Worm (Caenorhabditis elegans): ENCODE results near the gene sel-2.

sel-2 gene

DNA sequence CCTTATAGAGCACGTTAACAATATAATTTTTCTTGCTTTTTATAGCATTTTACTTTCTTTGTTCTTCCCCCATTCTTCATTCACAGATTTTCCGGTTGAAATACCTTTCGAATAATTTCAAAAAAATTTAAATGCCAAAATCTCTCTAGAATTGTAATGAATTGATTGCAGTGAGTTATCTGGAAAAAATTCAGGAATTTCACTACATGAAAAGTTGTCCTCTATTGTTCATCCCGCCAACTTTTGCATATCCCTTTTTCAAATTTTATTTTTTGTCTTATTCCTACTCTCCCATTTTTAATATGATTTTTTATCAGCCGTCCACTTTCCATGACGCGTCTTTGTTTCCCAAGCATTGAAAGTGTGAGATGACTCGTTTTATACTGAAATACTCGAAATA lies 41.2 kb upstream of the sel-2 start:
- TF ChIP-seq ceh-20 (GFP tag; IDR thresholded peaks at IDR 0.05) = no peak
- peak; percentile 35 for TF ChIP-seq nhr-111 (GFP tag; optimal IDR thresholded peaks at IDR 0.05)
- TF ChIP-seq madf-5 (GFP tag; IDR thresholded peaks at IDR 0.05) = peak in 1 of 2 experiments; percentile 6; a peak in 1 of 4 replicates
- peak; percentile 41 for TF ChIP-seq mep-1 (tag; optimal IDR thresholded peaks at IDR 0.05)
- TF ChIP-seq zip-2 (tag; optimal IDR thresholded peaks at IDR 0.05) = no peak
- TF ChIP-seq unc-62 (GFP tag; optimal IDR thresholded peaks at IDR 0.05 in 1 of 2) = peak in 1 of 2 experiments; percentile 50
- no peak for TF ChIP-seq unc-62 (tag; optimal IDR thresholded peaks at IDR 0.05)
- TF ChIP-seq mes-2 (tag; optimal IDR thresholded peaks at IDR 0.05; ENCODE audit: poor library complexity, severe bottlenecking) = peak; percentile 17
- TF ChIP-seq lin-29 (GFP tag; IDR thresholded peaks at IDR 0.05) = no peak

DNA sequence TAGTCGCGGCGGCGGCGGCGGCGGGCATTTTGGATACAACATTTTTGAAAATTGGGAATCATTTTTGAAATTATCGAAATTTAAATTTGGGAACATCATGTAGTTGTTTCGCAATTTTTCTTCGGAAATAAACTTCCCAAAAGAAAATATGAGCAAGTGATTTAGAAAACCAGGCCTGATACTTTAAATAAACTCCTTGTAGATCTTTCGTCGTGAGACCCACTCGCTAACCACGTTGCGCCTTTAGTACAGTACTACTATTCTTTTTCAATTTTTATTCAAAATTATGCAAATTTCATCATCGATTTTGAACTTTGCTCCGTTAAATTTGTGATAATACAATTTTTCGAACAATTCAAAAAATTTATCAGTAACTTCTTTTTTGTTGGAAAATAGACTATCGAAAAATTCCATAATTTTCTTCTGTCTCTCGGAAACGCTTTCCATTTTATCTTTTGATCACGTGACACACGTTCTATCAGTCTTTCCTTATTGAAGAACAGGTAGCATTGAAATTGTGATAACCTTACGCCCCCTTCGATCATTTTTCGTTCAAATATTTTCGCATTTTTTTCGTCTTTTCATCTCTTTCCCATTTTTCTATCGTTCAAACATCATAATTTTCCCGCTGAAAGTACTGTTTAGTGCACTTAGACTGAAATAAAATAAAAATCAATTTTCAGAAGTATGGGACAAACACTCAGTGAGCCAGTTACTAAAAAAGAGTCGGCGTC lies 37.8 kb upstream of the sel-2 start, which contains the start of gene ppm-2:
Gene ppm-2, plus strand, starts transcription at position 684 of the 734 bp plus-strand sequence.
- TF ChIP-seq set-16 (GFP tag; IDR thresholded peaks at IDR 0.05) (no peak), ceh-28 (tag; optimal IDR thresholded peaks at IDR 0.05) (no peak), lin-13 (GFP tag; optimal IDR thresholded peaks at IDR 0.05) (no peak), jun-1 (tag; optimal IDR thresholded peaks at IDR 0.05) (no peak), ceh-62 (tag; optimal IDR thresholded peaks at IDR 0.05) (no peak), nhr-28 (tag; optimal IDR thresholded peaks at IDR 0.05) (peak; percentile 63), mep-1 (tag; optimal IDR thresholded peaks at IDR 0.05) (peak; percentile 13), lsy-2 (tag; optimal IDR thresholded peaks at IDR 0.05) (peak in 1 of 2 experiments; percentile 47), Y105C5A.15 (GFP tag; IDR thresholded peaks at IDR 0.05) (no peak), ztf-11 (tag; optimal IDR thresholded peaks at IDR 0.05) (no peak), fkh-10 (GFP tag; optimal IDR thresholded peaks at IDR 0.05) (no peak), mxl-2 (GFP tag; conservative IDR thresholded peaks at IDR 0.05) (no peak), R02D3.7 (tag; optimal IDR thresholded peaks at IDR 0.05) (no peak), hlh-30 (tag; optimal IDR thresholded peaks at IDR 0.05; ENCODE audit: insufficient read depth) (peak; percentile 73), lir-3 (tag; optimal IDR thresholded peaks at IDR 0.05) (no peak), ctbp-1 (GFP tag; IDR thresholded peaks at IDR 0.05) (no peak), hlh-11 (tag; optimal IDR thresholded peaks at IDR 0.05) (peak; percentile 24), daf-12 (tag; optimal IDR thresholded peaks at IDR 0.05) (no peak), F37D6.2 (tag; optimal IDR thresholded peaks at IDR 0.05) (no peak), aha-1 (tag) (no peak), spr-3 (GFP tag; optimal IDR thresholded peaks at IDR 0.05) (no peak), ZK546.5 (tag; optimal IDR thresholded peaks at IDR 0.05) (no peak), mes-2 (tag; optimal IDR thresholded peaks at IDR 0.05; ENCODE audit: poor library complexity, severe bottlenecking) (no peak), ama-1 (optimal IDR thresholded peaks at IDR 0.05) (no peak), ceh-20 (GFP tag; IDR thresholded peaks at IDR 0.05) (no peak), T20F7.1 (GFP tag; optimal IDR thresholded peaks at IDR 0.05) (no peak), nhr-11 (tag; optimal IDR thresholded peaks at IDR 0.05) (no peak), zfp-2 (tag; optimal IDR thresholded peaks at IDR 0.05) (no peak), lin-38 (GFP tag; IDR thresholded peaks at IDR 0.05) (peak; percentile 22; the same call in 1 of the 2 replicates), tag-97 (GFP tag; IDR thresholded peaks at IDR 0.05) (no peak), dve-1 (tag; optimal IDR thresholded peaks at IDR 0.05; ENCODE audit: insufficient read depth) (peak; percentile 55), nhr-41 (GFP tag; IDR thresholded peaks at IDR 0.05) (no peak), ZK337.2 (GFP tag; IDR thresholded peaks at IDR 0.05) (no peak), lin-29 (GFP tag; IDR thresholded peaks at IDR 0.05) (no peak), mxl-3 (GFP tag; optimal IDR thresholded peaks at IDR 0.05) (no peak), rbr-2 (tag; optimal IDR thresholded peaks at IDR 0.05) (no peak), D1046.2 (GFP tag; IDR thresholded peaks at IDR 0.05) (no peak), attf-4 (tag; optimal IDR thresholded peaks at IDR 0.05) (no peak), dmd-9 (GFP tag; IDR thresholded peaks at IDR 0.05) (0 out of 2 replicates have a peak, but pooled peaks have one; percentile 4), nhr-77 (tag; optimal IDR thresholded peaks at IDR 0.05) (peak; percentile 14), madf-9 (GFP tag; conservative IDR thresholded peaks at IDR 0.05) (0 out of 2 replicates have a peak, but pooled peaks have one; percentile 14), spr-1 (tag; optimal IDR thresholded peaks at IDR 0.05) (no peak), vab-7 (GFP tag; IDR thresholded peaks at IDR 0.05) (no peak), sdz-12 (GFP tag; optimal IDR thresholded peaks at IDR 0.05) (no peak)
